Worm (Caenorhabditis elegans): Measurements from ENCODE around the gene zipt-7.1.

- TF ChIP-seq zag-1 (tag; optimal IDR thresholded peaks at IDR 0.05) (no peak), nhr-25 (tag; optimal IDR thresholded peaks at IDR 0.05) (no peak), snpc-4 (tag; optimal IDR thresholded peaks at IDR 0.05) (no peak), elt-3 (tag; optimal IDR thresholded peaks at IDR 0.05) (no peak)
These were observed 20.5 kb downstream of the zipt-7.1 start for ce11 chrIV:17267304-17267891.

All from whole organism, L3 larva.